Worm (Caenorhabditis elegans): Measurements from ENCODE around the gene C01G5.25.
A peak's percentile ranks its signal among the peaks of the same experiment; 100 is the strongest.

- TF ChIP-seq hmg-1.1 (GFP tag; IDR thresholded peaks at IDR 0.05) (peak; percentile 51), madf-5 (GFP tag; IDR thresholded peaks at IDR 0.05) (no peak), lsy-2 (tag; optimal IDR thresholded peaks at IDR 0.05) (peak in 1 of 2 experiments; percentile 70), lin-13 (GFP tag; optimal IDR thresholded peaks at IDR 0.05) (no peak), unc-39 (tag; optimal IDR thresholded peaks at IDR 0.05) (no peak), ama-1 (optimal IDR thresholded peaks at IDR 0.05) (no peak), R02D3.7 (tag; optimal IDR thresholded peaks at IDR 0.05) (no peak), tra-1 (GFP tag; IDR thresholded peaks at IDR 0.05) (no peak), aha-1 (tag) (no peak), aly-2 (tag; optimal IDR thresholded peaks at IDR 0.05) (no peak), snpc-4 (tag; optimal IDR thresholded peaks at IDR 0.05) (no peak), ceh-62 (tag; optimal IDR thresholded peaks at IDR 0.05) (no peak), nhr-76 (tag; optimal IDR thresholded peaks at IDR 0.05) (no peak)
These were observed 7.1 kb downstream of the C01G5.25 start, which contains the start of gene fan-1 for ce11 chrIV:6548609-6549008.

Data from whole organism, L4 larva.